Fruit fly (Drosophila melanogaster) whole organism, embryonic: ENCODE results near the gene CG17145.

Experiments used
- CG10267 ChIP-seq: fragments of 200-800 bp; sonication (Bioruptor generic); optimal IDR thresholded peaks from 2 replicates; lab custom pipeline; 2018; ENCODE audit warnings: missing biosample characterization, mild to moderate bottlenecking, missing genetic modification characterization, moderate library complexity
- CG10431 ChIP-seq: fragments of 200-800 bp; sonication (Bioruptor generic); optimal IDR thresholded peaks from 3 replicates; lab custom pipeline; 2018; ENCODE audit warnings: missing biosample characterization, mild to moderate bottlenecking, missing genetic modification characterization
- CG11247 ChIP-seq: fragments of 200-800 bp; sonication (Bioruptor generic); IDR thresholded peaks from 2 replicates; pipeline ENCODE4 v1.3.6; 2022; ENCODE audit warnings: missing biosample characterization, missing genetic modification characterization
- CG12942 ChIP-seq: fragments of 200-800 bp; sonication (Bioruptor generic); optimal IDR thresholded peaks from 3 replicates; lab custom pipeline; 2016; ENCODE audit warnings: missing biosample characterization, missing genetic modification characterization
- CG13424 ChIP-seq: fragments of 200-800 bp; sonication (Bioruptor generic); optimal IDR thresholded peaks from 2 replicates; lab custom pipeline; 2019; ENCODE audit warnings: missing biosample characterization, mild to moderate bottlenecking, missing genetic modification characterization, moderate library complexity
- CG13624 ChIP-seq: fragments of 200-800 bp; sonication (Bioruptor generic); optimal IDR thresholded peaks from 2 replicates; lab custom pipeline; 2016; ENCODE audit warnings: missing biosample characterization, missing genetic modification characterization
- CG13775 ChIP-seq: fragments of 200-800 bp; sonication (Bioruptor generic); optimal IDR thresholded peaks from 3 replicates; lab custom pipeline; 2017; ENCODE audit warnings: missing biosample characterization, mild to moderate bottlenecking, missing genetic modification characterization
- CG14710 ChIP-seq: fragments of 200-800 bp; sonication (Bioruptor generic); optimal IDR thresholded peaks from 3 replicates; lab custom pipeline; 2019; ENCODE audit warnings: missing biosample characterization, mild to moderate bottlenecking, missing genetic modification characterization, moderate library complexity
- CG15601 ChIP-seq: fragments of 200-800 bp; sonication (Bioruptor generic); optimal IDR thresholded peaks from 3 replicates; lab custom pipeline; 2019; ENCODE audit warnings: missing biosample characterization, mild to moderate bottlenecking, missing genetic modification characterization, moderate library complexity
- CG16779 ChIP-seq: fragments of 200-800 bp; sonication (Bioruptor generic); IDR thresholded peaks from 2 replicates; pipeline ENCODE4 v1.3.6; 2022; ENCODE audit warnings: missing biosample characterization, missing genetic modification characterization
- CG17385 ChIP-seq: fragments of 200-800 bp; sonication (Bioruptor generic); optimal IDR thresholded peaks from 3 replicates; lab custom pipeline; 2018; ENCODE audit warnings: missing biosample characterization, mild to moderate bottlenecking, missing genetic modification characterization
- CG18262 ChIP-seq: fragments of 200-800 bp; optimal IDR thresholded peaks from 3 replicates; lab custom pipeline; 2019; ENCODE audit warnings: missing biosample characterization, mild to moderate bottlenecking, missing genetic modification characterization, moderate library complexity
- CG2120 ChIP-seq: fragments of 200-800 bp; sonication (Bioruptor generic); optimal IDR thresholded peaks from 3 replicates; lab custom pipeline; 2016; ENCODE audit warnings: missing biosample characterization, missing genetic modification characterization
- CG2199 ChIP-seq: fragments of 200-800 bp; sonication (Bioruptor generic); IDR thresholded peaks from 3 replicates; pipeline ENCODE4 v1.3.6; 2022; ENCODE audit warnings: missing biosample characterization, missing genetic modification characterization
- CG30020 ChIP-seq: fragments of 200-800 bp; optimal IDR thresholded peaks from 2 replicates; lab custom pipeline; 2019; ENCODE audit warnings: missing biosample characterization, mild to moderate bottlenecking, missing genetic modification characterization, moderate library complexity
- CG30431 ChIP-seq: fragments of 200-800 bp; sonication (Bioruptor generic); optimal IDR thresholded peaks from 2 replicates; lab custom pipeline; 2017; ENCODE audit warnings: missing biosample characterization, missing genetic modification characterization
- CG32532 ChIP-seq: fragments of 200-800 bp; sonication (Bioruptor generic); IDR thresholded peaks from 2 replicates; pipeline ENCODE4 v1.3.6; 2022; ENCODE audit warnings: missing biosample characterization, missing genetic modification characterization
- CG33213 ChIP-seq: fragments of 200-800 bp; sonication (Bioruptor generic); optimal IDR thresholded peaks from 3 replicates; lab custom pipeline; 2016; ENCODE audit warnings: missing biosample characterization, missing genetic modification characterization
- CG4707 ChIP-seq: fragments of 200-800 bp; sonication (Bioruptor generic); optimal IDR thresholded peaks from 2 replicates; lab custom pipeline; 2018; ENCODE audit warnings: missing biosample characterization, mild to moderate bottlenecking, missing genetic modification characterization, moderate library complexity
- CG5180 ChIP-seq: fragments of 200-800 bp; sonication (Bioruptor generic); optimal IDR thresholded peaks from 3 replicates; lab custom pipeline; 2017; ENCODE audit warnings: missing biosample characterization, missing genetic modification characterization, mild to moderate bottlenecking, moderate library complexity, missing genetic modification reagents
- CG8359 ChIP-seq: fragments of 200-800 bp; sonication (Bioruptor generic); optimal IDR thresholded peaks from 2 replicates; lab custom pipeline; 2017; ENCODE audit warnings: missing biosample characterization, mild to moderate bottlenecking, missing genetic modification characterization, borderline replicate concordance
- CG8388 ChIP-seq: fragments of 200-800 bp; sonication (Bioruptor generic); optimal IDR thresholded peaks from 2 replicates; lab custom pipeline; 2019; ENCODE audit warnings: missing biosample characterization, mild to moderate bottlenecking, missing genetic modification characterization, moderate library complexity
- CHES-1-like ChIP-seq: fragments of 200-800 bp; sonication (Bioruptor generic); optimal IDR thresholded peaks from 2 replicates; lab custom pipeline; 2016; ENCODE audit warnings: missing biosample characterization, missing genetic modification characterization
- CoRest ChIP-seq: fragments of 200-800 bp; sonication (Bioruptor generic); optimal IDR thresholded peaks from 3 replicates; lab custom pipeline; 2018; ENCODE audit warnings: missing biosample characterization, mild to moderate bottlenecking, missing genetic modification characterization, moderate library complexity
- Dfd ChIP-seq, 2 experiments: fragments of >200 bp; optimal IDR thresholded peaks; 2 replicates each; lab custom pipeline; 2017; ENCODE audit warnings: missing biosample characterization in 2 of 2, missing genetic modification characterization in 2 of 2
- Dip2 ChIP-seq: fragments of 200-800 bp; sonication (Bioruptor generic); IDR thresholded peaks from 2 replicates; pipeline ENCODE4 v1.3.6; 2022; ENCODE audit warnings: missing biosample characterization, missing genetic modification characterization
- Hr78 ChIP-seq, 2 experiments: fragments of 200-800 bp in 1 of 2; fragments of >200 bp in 1 of 2; sonication (Bioruptor generic) in 1 of 2; optimal IDR thresholded peaks; 2 replicates each; lab custom pipeline; 2017 to 2019; ENCODE audit warnings: missing biosample characterization in 2 of 2, missing genetic modification characterization in 2 of 2, mild to moderate bottlenecking in 1 of 2, moderate library complexity in 1 of 2
- NfI ChIP-seq: fragments of 200-800 bp; sonication (Bioruptor generic); optimal IDR thresholded peaks from 3 replicates; lab custom pipeline; 2018; ENCODE audit warnings: missing biosample characterization, mild to moderate bottlenecking, missing genetic modification characterization, moderate library complexity
- PHDP ChIP-seq: fragments of 200-800 bp; sonication (Bioruptor generic); optimal IDR thresholded peaks from 3 replicates; lab custom pipeline; 2018; ENCODE audit warnings: missing biosample characterization, mild to moderate bottlenecking, missing genetic modification characterization, moderate library complexity
- Rfx ChIP-seq: fragments of 200-800 bp; sonication (Bioruptor generic); IDR thresholded peaks from 2 replicates; pipeline ENCODE4 v1.3.6; 2022; ENCODE audit warnings: missing biosample characterization, missing genetic modification characterization
- Sox100B ChIP-seq: fragments of 200-800 bp; sonication (Bioruptor generic); optimal IDR thresholded peaks from 3 replicates; lab custom pipeline; 2018; ENCODE audit warnings: missing biosample characterization, mild to moderate bottlenecking, missing genetic modification characterization
- al ChIP-seq: fragments of 200-800 bp; sonication (Bioruptor generic); IDR thresholded peaks from 2 replicates; pipeline ENCODE4 v1.3.6; 2022; ENCODE audit warnings: missing biosample characterization, missing genetic modification characterization
- btn ChIP-seq: fragments of 200-800 bp; sonication (Bioruptor generic); optimal IDR thresholded peaks from 2 replicates; lab custom pipeline; 2016; ENCODE audit warnings: missing biosample characterization, missing genetic modification characterization
- chinmo ChIP-seq: fragments of 200-800 bp; sonication (Bioruptor generic); IDR thresholded peaks from 4 replicates; pipeline ENCODE4 v1.3.6; 2022; ENCODE audit warnings: missing biosample characterization, missing genetic modification characterization; ENCODE audit not compliant: partially characterized antibody
- chm ChIP-seq: fragments of 200-800 bp; sonication (Bioruptor generic); IDR thresholded peaks from 2 replicates; pipeline ENCODE4 v1.3.6; 2022; ENCODE audit warnings: missing biosample characterization, missing genetic modification characterization
- ci ChIP-seq: fragments of 200-800 bp; sonication (Bioruptor generic); IDR thresholded peaks from 3 replicates; pipeline ENCODE4 v1.3.6; 2022; ENCODE audit warnings: missing biosample characterization, missing genetic modification characterization
- danr ChIP-seq: fragments of 200-800 bp; sonication (Bioruptor generic); IDR thresholded peaks from 2 replicates; pipeline ENCODE4 v1.3.6; 2022; ENCODE audit warnings: missing biosample characterization, missing genetic modification characterization
- dmrt99B ChIP-seq: fragments of 200-800 bp; sonication (Bioruptor generic); optimal IDR thresholded peaks from 2 replicates; lab custom pipeline; 2018; ENCODE audit warnings: missing biosample characterization, mild to moderate bottlenecking, missing genetic modification characterization, moderate library complexity
- fru ChIP-seq: fragments of >200 bp; optimal IDR thresholded peaks from 2 replicates; lab custom pipeline; 2017
- ftz-f1 ChIP-seq: fragments of 200-800 bp; sonication (Bioruptor generic); optimal IDR thresholded peaks from 2 replicates; lab custom pipeline; 2016; ENCODE audit warnings: missing biosample characterization, missing genetic modification characterization
- grn ChIP-seq: fragments of 200-800 bp; sonication (Bioruptor generic); optimal IDR thresholded peaks from 3 replicates; lab custom pipeline; 2017; ENCODE audit warnings: missing biosample characterization, missing genetic modification characterization
- hth ChIP-seq: fragments of >200 bp; optimal IDR thresholded peaks from 2 replicates; lab custom pipeline; 2017; ENCODE audit warnings: inconsistent platforms
- pan ChIP-seq, 4 experiments: fragments of >200 bp in 3 of 4; fragments of 200-800 bp in 1 of 4; sonication (Bioruptor generic) in 1 of 4; optimal IDR thresholded peaks in 3 of 4; IDR thresholded peaks in 1 of 4; 2 replicates each; pipeline versions ENCODE4 v1.3.6 to Lab custom; 2017 to 2022; ENCODE audit warnings: missing biosample characterization in 2 of 4, missing genetic modification characterization in 2 of 4, mixed read lengths in 1 of 4
- salm ChIP-seq: fragments of 200-800 bp; sonication (Bioruptor generic); optimal IDR thresholded peaks from 2 replicates; lab custom pipeline; 2018; ENCODE audit warnings: missing biosample characterization, mild to moderate bottlenecking, missing genetic modification characterization
- schlank ChIP-seq: fragments of 200-800 bp; sonication (Bioruptor generic); optimal IDR thresholded peaks from 2 replicates; lab custom pipeline; 2018; ENCODE audit warnings: missing biosample characterization, mild to moderate bottlenecking, missing genetic modification characterization
- stwl ChIP-seq: fragments of 200-800 bp; sonication (Bioruptor generic); optimal IDR thresholded peaks from 3 replicates; lab custom pipeline; 2018; ENCODE audit warnings: missing biosample characterization, mild to moderate bottlenecking, missing genetic modification characterization, moderate library complexity
- tin ChIP-seq: fragments of 200-800 bp; sonication (Bioruptor generic); optimal IDR thresholded peaks from 3 replicates; lab custom pipeline; 2016; ENCODE audit warnings: missing biosample characterization, missing genetic modification characterization
- ttk ChIP-seq: fragments of 200-800 bp; sonication (Bioruptor generic); IDR thresholded peaks from 2 replicates; pipeline ENCODE4 v2.1.2; 2022; ENCODE audit warnings: missing biosample characterization, missing genetic modification characterization
- zfh2 ChIP-seq: fragments of 200-800 bp; sonication (Bioruptor generic); optimal IDR thresholded peaks from 2 replicates; lab custom pipeline; 2016; ENCODE audit warnings: missing biosample characterization, missing genetic modification characterization

Gene CG17145

DNA sequence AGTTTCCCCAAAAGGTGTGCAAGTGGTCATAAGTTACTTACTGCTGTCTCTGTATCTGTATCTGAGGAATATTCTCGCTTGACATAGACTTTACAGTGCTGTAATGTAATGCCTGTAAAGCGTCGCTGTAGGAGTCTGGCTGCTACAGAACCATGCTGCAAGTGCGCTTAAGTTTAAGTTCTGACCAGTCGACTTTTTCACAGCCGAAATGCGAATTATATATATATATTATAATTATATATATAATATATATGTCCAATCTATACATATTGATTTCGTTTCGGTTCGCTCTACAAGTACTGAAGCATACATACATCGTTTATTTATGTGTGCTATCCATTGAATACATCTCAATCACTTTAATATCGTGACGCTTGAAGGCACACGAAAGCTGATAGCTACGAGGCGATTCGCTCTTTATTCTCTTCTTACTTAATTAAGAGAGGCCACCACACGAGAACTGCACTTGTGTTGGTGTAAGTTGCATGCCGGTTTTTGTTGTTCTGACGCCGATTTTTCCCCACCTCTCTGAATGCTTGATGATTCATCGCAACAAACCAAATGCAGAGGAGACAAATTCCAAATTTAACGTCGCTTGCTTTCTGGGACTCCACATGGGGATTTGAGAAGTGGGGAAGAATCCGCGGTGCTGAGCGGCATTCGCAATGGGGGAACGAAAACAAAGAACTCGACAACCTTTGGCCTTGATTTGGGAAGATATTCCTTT lies 35.2 kb upstream of the CG17145 start (continued):
- TF ChIP-seq CG13424 (peak; percentile 3), ci (peak; percentile 73), CG16779 (GFP tag; lab: Robert Waterston, UW) (no peak), Dfd (GFP tag; optimal IDR thresholded peaks at IDR 0.05; lab: Kevin White, UChicago) (no peak), CG30431 (GFP tag; lab: Kevin White, UChicago) (no peak), CG18262 (tag; lab: Kevin White, UChicago) (peak; percentile 2), CG30020 (tag; lab: Kevin White, UChicago) (peak; percentile 11), tin (no peak), CG4707 (GFP tag; lab: Kevin White, UChicago) (peak; percentile 8), CG11247 (GFP tag; lab: Robert Waterston, UW) (no peak), CG10431 (GFP tag; lab: Kevin White, UChicago) (peak; percentile 37), CG10267 (no peak), CG33213 (no peak), schlank (no peak), NfI (peak; percentile 38), Sox100B (GFP tag; lab: Kevin White, UChicago) (peak; percentile 33), CG14710 (tag; lab: Kevin White, UChicago) (peak; percentile 24), CG8388 (GFP tag; lab: Kevin White, UChicago) (peak; percentile 18), CG15601 (tag; lab: Kevin White, UChicago) (peak; percentile 61), danr (no peak), CoRest (peak; percentile 65), CG17385 (GFP tag; lab: Kevin White, UChicago) (peak; percentile 40), dmrt99B (tag; lab: Kevin White, UChicago) (peak; percentile 16), stwl (peak; percentile 80), CG2120 (GFP tag; lab: Kevin White, UChicago) (no peak), CG12942 (GFP tag; lab: Kevin White, UChicago) (no peak), CG2199 (peak; percentile 31; the same call in 1 of the 3 replicates), zfh2 (no peak), ftz-f1 (GFP tag; lab: Kevin White, UChicago) (no peak), al (GFP tag; lab: Robert Waterston, UW) (no peak), CG13775 (GFP tag; lab: Kevin White, UChicago) (peak; percentile 37), salm (tag; lab: Kevin White, UChicago) (no peak), Hr78 (GFP tag; optimal IDR thresholded peaks at IDR 0.05; lab: Kevin White, UChicago) (peak in 1 of 2 experiments; percentile 36), ttk (GFP tag; lab: Robert Waterston, UW) (no peak), CG32532 (GFP tag; lab: Robert Waterston, UW) (no peak), hth (lab: Kevin White, UChicago) (no peak), chinmo (GFP tag; lab: Robert Waterston, UW) (peak; percentile 76; the same call in 1 of the 4 replicates), PHDP (tag; lab: Kevin White, UChicago) (peak; percentile 36), btn (GFP tag; lab: Kevin White, UChicago) (no peak), CHES-1-like (no peak), CG13624 (no peak), Rfx (GFP tag; lab: Robert Waterston, UW) (0 out of 2 replicates have a peak, but pooled peaks have one; percentile 24), Dip2 (no peak), CG5180 (GFP tag; lab: Kevin White, UChicago) (peak; percentile 36), grn (peak; percentile 0), pan (optimal IDR thresholded peaks at IDR 0.05; lab: Kevin White, UChicago) (no peak), pan (GFP tag; optimal IDR thresholded peaks at IDR 0.05 in 1 of 2, IDR thresholded peaks at IDR 0.05 in 1 of 2) (no peak), fru (no peak), chm (GFP tag; lab: Robert Waterston, UW) (peak; percentile 78; the same call in 1 of the 2 replicates), CG8359 (GFP tag; lab: Kevin White, UChicago) (peak; percentile 7)
